Fruit fly (Drosophila melanogaster): ENCODE results near the gene Gnmt.

DNA sequence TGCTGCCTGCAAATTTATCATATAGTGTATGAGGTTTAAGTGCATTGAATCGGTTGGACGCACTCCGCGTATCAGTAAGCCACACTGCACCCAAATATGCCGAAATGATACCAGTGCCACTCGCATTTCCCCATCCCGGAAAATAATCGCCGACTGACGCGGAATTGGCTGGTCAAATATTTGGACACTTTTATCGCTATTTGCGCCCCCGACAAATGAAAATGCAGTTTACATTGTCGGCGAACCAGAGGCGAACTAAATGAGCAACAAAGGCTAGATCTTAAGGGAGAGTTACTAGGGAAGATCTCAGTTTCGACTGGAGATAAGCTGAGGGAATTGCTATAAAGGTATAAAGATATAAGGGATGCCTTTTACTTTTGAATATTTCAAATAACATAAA, 13.7 kb downstream of the Gnmt start:
- TF ChIP-seq Mnt (GFP tag; optimal IDR thresholded peaks at IDR 0.05) (no peak), CG11617 (GFP tag; optimal IDR thresholded peaks at IDR 0.05) (no peak), CG14711 (tag; optimal IDR thresholded peaks at IDR 0.05) (peak; percentile 6), cnc (optimal IDR thresholded peaks at IDR 0.05) (no peak)

All from whole organism, adult.